Fruit fly (Drosophila melanogaster) S2 (cell line): ENCODE data around the gene Ipk2.

Source experiments
- CG8478 ChIP-seq: fragments of >200 bp; optimal IDR thresholded peaks from 2 replicates; lab custom pipeline; 2018
- CTCF ChIP-seq, 2 experiments: fragments of >200 bp; optimal IDR thresholded peaks; 2 replicates each; lab custom pipeline; 2018

DNA sequence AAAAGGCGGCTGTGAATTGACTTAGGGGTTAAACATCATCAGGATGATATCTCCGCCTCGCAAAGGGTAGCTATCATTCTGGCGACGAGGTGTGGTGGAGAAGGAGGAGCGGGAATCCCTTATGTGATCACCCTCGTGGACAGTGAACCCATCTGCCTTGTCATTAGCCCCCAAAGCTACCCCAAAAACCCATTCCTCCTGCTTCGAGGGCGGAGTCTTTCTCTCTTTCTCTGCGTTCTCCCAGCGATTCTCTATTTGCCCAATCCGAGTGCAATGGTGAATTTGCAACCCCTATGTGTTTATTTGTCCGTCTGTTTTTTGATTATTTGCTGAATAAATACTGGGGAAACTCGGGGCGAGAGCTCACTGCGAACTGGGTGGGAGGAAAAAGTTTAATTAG, 11.2 kb upstream of the Ipk2 start:
- no peak for TF ChIP-seq CTCF (optimal IDR thresholded peaks at IDR 0.05; lab: Kevin White, UChicago)
- no peak for TF ChIP-seq CG8478 (lab: Kevin White, UChicago)
